Worm (Caenorhabditis elegans) whole organism, L4/young adult: ENCODE data around the gene ins-23.

Experiments
- W03F9.2 ChIP-seq: fragments of 150-350 bp; optimal IDR thresholded peaks from 2 replicates; lab custom pipeline; 2014; ENCODE audit warnings: missing biosample characterization, missing genetic modification characterization
- dao-5 ChIP-seq: sonication (generic microtip); optimal IDR thresholded peaks from 2 replicates; lab custom pipeline; 2016; ENCODE audit warnings: missing genotype, missing genetic modification characterization, moderate library complexity, missing compliant biosample characterization
- him-1 ChIP-seq: sonication (generic microtip); optimal IDR thresholded peaks from 2 replicates; lab custom pipeline; 2016; ENCODE audit warnings: missing genotype, missing genetic modification reagents, missing genetic modification characterization, missing compliant biosample characterization

- TF ChIP-seq W03F9.2 (tag; lab: Kevin White, UChicago) = no peak
- no peak for TF ChIP-seq him-1
- no peak for TF ChIP-seq dao-5 (tag; lab: Kevin White, UChicago)
These were observed 23.8 kb upstream of the ins-23 start, which contains the start of gene C05B5.11 for ce11 chrIII:10004213-10004612.
